Worm (Caenorhabditis elegans): Measurements from ENCODE around the gene mans-2.

DNA sequence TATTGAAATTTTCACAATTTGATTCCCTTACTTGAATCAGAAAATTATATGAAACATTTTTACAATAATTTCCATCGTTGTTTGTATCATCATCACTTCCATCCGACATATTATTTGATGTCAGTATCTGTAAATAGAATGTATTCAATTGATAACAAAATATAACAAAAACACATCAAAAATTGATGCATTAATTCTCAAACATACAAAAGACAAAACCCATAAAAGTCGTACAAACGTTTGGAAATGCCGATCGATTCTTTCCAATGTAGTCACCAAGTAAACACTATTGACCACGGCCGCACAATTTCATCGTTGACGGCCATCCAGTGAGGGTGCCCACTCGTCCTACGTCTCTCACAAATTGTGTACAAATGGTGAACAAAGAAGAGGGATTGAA is 28.0 kb upstream of the mans-2 start, which contains the start of gene add-2:
- TF ChIP-seq nhr-12 (tag; optimal IDR thresholded peaks at IDR 0.05) = no peak
- TF ChIP-seq nhr-71 (tag; optimal IDR thresholded peaks at IDR 0.05) = no peak
- TF ChIP-seq efl-1 (optimal IDR thresholded peaks at IDR 0.05) = no peak
- TF ChIP-seq efl-1 (GFP tag; optimal IDR thresholded peaks at IDR 0.05 in 1 of 2) = no peak
- no peak for TF ChIP-seq ztf-4 (tag; optimal IDR thresholded peaks at IDR 0.05)
- no peak for TF ChIP-seq nhr-76 (tag; optimal IDR thresholded peaks at IDR 0.05)
- no peak for TF ChIP-seq nhr-77 (tag; optimal IDR thresholded peaks at IDR 0.05)
